Fruit fly (Drosophila melanogaster): ENCODE results near the gene Cbl.

dm6 chr3L:8419622-8420176, 5.1 kb upstream of the Cbl start:
- TF ChIP-seq ovo (GFP tag; optimal IDR thresholded peaks at IDR 0.05) = no peak
- TF ChIP-seq CG12768 (GFP tag; optimal IDR thresholded peaks at IDR 0.05) = no peak
- no peak for TF ChIP-seq cnc (optimal IDR thresholded peaks at IDR 0.05)
- TF ChIP-seq Hr96 (GFP tag; optimal IDR thresholded peaks at IDR 0.05) = no peak
- TF ChIP-seq kay (GFP tag; ENCODE audit: borderline replicate concordance) = no peak
- no peak for TF ChIP-seq cic (GFP tag; optimal IDR thresholded peaks at IDR 0.05)
- TF ChIP-seq Mnt (GFP tag; optimal IDR thresholded peaks at IDR 0.05) = no peak
- no peak for TF ChIP-seq CG11617 (GFP tag; optimal IDR thresholded peaks at IDR 0.05)
